Fruit fly (Drosophila melanogaster): ENCODE results near the gene CG6621.
A peak's percentile ranks its signal among the peaks of the same experiment; 100 is the strongest.

CG6621 gene

DNA sequence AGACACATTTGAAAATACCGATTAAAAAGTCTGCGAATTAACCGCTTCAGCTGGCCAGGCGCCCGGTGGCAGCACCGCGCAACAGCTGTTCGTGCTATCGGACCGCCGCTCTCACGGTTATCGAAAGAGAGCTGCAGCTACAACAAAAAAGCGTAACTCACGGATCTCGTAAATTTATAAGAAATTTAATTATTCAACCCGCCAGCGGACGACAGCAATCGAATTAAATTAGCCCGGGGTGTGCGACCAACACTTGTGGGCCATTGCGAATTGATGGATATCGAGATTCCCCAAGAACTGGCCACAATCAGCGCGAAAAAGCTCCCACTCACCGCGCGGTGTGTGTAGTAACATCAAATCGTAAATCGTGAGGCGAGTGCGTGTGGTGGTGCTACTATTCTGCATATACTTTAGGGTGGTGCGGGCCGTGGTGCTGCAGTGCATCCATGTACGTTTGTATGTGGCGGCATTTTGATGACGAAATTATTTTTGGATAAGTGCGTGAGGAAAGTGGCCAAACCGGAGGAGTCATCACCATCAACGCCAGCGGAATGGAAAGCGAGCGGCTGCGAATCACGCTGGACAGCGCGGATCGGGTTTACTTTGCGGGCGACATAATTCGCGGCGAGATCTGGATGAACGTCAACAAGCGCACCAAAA is 7.8 kb downstream of the CG6621 start, which contains the start of gene Leash (continued):
- TF ChIP-seq CG7745 (tag; optimal IDR thresholded peaks at IDR 0.05) (no peak), ro (GFP tag; IDR thresholded peaks at IDR 0.05) (no peak), lbe (GFP tag; optimal IDR thresholded peaks at IDR 0.05) (no peak), CG14014 (GFP tag; IDR thresholded peaks at IDR 0.05) (no peak), CG7372 (GFP tag; IDR thresholded peaks at IDR 0.05) (no peak), ranshi (GFP tag; IDR thresholded peaks at IDR 0.05) (no peak), aop (GFP tag; IDR thresholded peaks at IDR 0.05) (no peak), CG7271 (tag; optimal IDR thresholded peaks at IDR 0.05) (no peak), YL-1 (GFP tag; optimal IDR thresholded peaks at IDR 0.05) (peak; percentile 16), CG14441 (GFP tag; IDR thresholded peaks at IDR 0.05) (0 out of 2 replicates have a peak, but pooled peaks have one; percentile 16), CG31224 (GFP tag; IDR thresholded peaks at IDR 0.05) (no peak), chm (GFP tag; IDR thresholded peaks at IDR 0.05) (no peak), CG4707 (GFP tag; optimal IDR thresholded peaks at IDR 0.05) (no peak), CG10959 (GFP tag; IDR thresholded peaks at IDR 0.05) (no peak), CG32532 (GFP tag; IDR thresholded peaks at IDR 0.05) (no peak), zen (tag; optimal IDR thresholded peaks at IDR 0.05) (no peak), CG6791 (GFP tag; IDR thresholded peaks at IDR 0.05; ENCODE audit: partially characterized antibody) (peak; percentile 66; the same call in 2 of the 3 replicates), Abd-B (GFP tag; optimal IDR thresholded peaks at IDR 0.05) (no peak), CG18476 (GFP tag; optimal IDR thresholded peaks at IDR 0.05) (no peak), pzg (GFP tag; optimal IDR thresholded peaks at IDR 0.05) (peak; percentile 46), nerfin-2 (GFP tag; IDR thresholded peaks at IDR 0.05; ENCODE audit: partially characterized antibody) (no peak), CG2202 (tag; optimal IDR thresholded peaks at IDR 0.05) (no peak), crol (GFP tag; IDR thresholded peaks at IDR 0.05) (peak; percentile 6; the same call in 1 of the 2 replicates), Doc2 (GFP tag; IDR thresholded peaks at IDR 0.05) (no peak), CG3995 (GFP tag; optimal IDR thresholded peaks at IDR 0.05) (no peak), CG4730 (GFP tag; IDR thresholded peaks at IDR 0.05) (no peak), CG2712 (tag; optimal IDR thresholded peaks at IDR 0.05) (no peak), fd3F (GFP tag; optimal IDR thresholded peaks at IDR 0.05) (no peak), CG31441 (GFP tag; IDR thresholded peaks at IDR 0.05) (no peak), Usf (GFP tag; optimal IDR thresholded peaks at IDR 0.05) (no peak), CG33213 (GFP tag; optimal IDR thresholded peaks at IDR 0.05) (no peak), CG13775 (GFP tag; optimal IDR thresholded peaks at IDR 0.05) (no peak), CG10274 (GFP tag; optimal IDR thresholded peaks at IDR 0.05) (no peak), Trl (optimal IDR thresholded peaks at IDR 0.05) (peak; percentile 53 to 61), Trl (GFP tag; optimal IDR thresholded peaks at IDR 0.05) (peak; percentile 19), CG10462 (GFP tag; optimal IDR thresholded peaks at IDR 0.05) (no peak), fu2 (GFP tag; optimal IDR thresholded peaks at IDR 0.05) (no peak), Hmx (GFP tag; optimal IDR thresholded peaks at IDR 0.05) (no peak), z (GFP tag; IDR thresholded peaks at IDR 0.05) (no peak), CG16813 (GFP tag; IDR thresholded peaks at IDR 0.05; ENCODE audit: partially characterized antibody) (no peak), Sry-β (GFP tag; optimal IDR thresholded peaks at IDR 0.05) (peak; percentile 29), CG9817 (tag; optimal IDR thresholded peaks at IDR 0.05) (no peak), CG2678 (tag; optimal IDR thresholded peaks at IDR 0.05) (no peak), tin (GFP tag; optimal IDR thresholded peaks at IDR 0.05) (no peak), MBD-R2 (GFP tag; IDR thresholded peaks at IDR 0.05) (no peak; the same call in 1 of the 2 replicates), Mad (GFP tag; optimal IDR thresholded peaks at IDR 0.05) (no peak), CG16863 (GFP tag; optimal IDR thresholded peaks at IDR 0.05) (no peak), CG15073 (GFP tag; optimal IDR thresholded peaks at IDR 0.05) (no peak), Sox100B (GFP tag; optimal IDR thresholded peaks at IDR 0.05) (no peak), chinmo (GFP tag; IDR thresholded peaks at IDR 0.05; ENCODE audit: partially characterized antibody) (peak; percentile 69; the same call in 2 of the 4 replicates), Dref (GFP tag; IDR thresholded peaks at IDR 0.05) (peak; percentile 67)
